Fruit fly (Drosophila melanogaster): ENCODE measurements around the gene Sidpn.

The Sidpn gene

DNA sequence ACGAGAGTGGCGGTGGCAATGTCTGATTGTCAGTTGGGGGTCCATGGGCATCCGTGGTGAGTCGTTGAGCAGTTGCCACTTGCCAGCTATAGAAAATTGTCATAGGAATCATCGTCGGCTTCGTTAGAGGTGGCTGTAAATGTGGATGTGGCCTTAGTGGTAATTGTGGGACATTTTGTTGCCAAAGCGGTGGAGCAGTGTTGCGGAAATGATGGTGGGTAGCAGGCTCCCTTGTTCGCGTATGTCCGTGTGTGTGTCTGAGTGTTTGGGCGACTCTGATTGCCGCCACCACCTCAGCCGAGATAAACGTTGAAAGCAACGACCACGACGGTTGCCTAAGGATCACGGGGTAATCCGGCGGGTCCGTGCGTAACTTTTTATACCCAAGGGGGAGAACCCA is 10.4 kb upstream of the Sidpn start:
- TF ChIP-seq Eip75B (GFP tag; optimal IDR thresholded peaks at IDR 0.05) (no peak), CG10669 (GFP tag; optimal IDR thresholded peaks at IDR 0.05) (no peak), CG1621 (tag; optimal IDR thresholded peaks at IDR 0.05) (no peak), esn (GFP tag; optimal IDR thresholded peaks at IDR 0.05) (no peak), Gug (GFP tag; IDR thresholded peaks at IDR 0.05) (no peak), CG6808 (GFP tag; optimal IDR thresholded peaks at IDR 0.05) (no peak), CG10631 (GFP tag; optimal IDR thresholded peaks at IDR 0.05) (no peak), CG6792 (GFP tag; optimal IDR thresholded peaks at IDR 0.05) (no peak), cyc (GFP tag; optimal IDR thresholded peaks at IDR 0.05) (no peak), CG4318 (GFP tag; optimal IDR thresholded peaks at IDR 0.05) (no peak), Blimp-1 (GFP tag; optimal IDR thresholded peaks at IDR 0.05) (no peak), Eip93F (GFP tag; optimal IDR thresholded peaks at IDR 0.05) (no peak), achi (GFP tag; optimal IDR thresholded peaks at IDR 0.05) (no peak), fd59A (GFP tag; optimal IDR thresholded peaks at IDR 0.05) (no peak), pdm3 (GFP tag; optimal IDR thresholded peaks at IDR 0.05) (no peak), CG6163 (GFP tag; IDR thresholded peaks at IDR 0.05) (no peak), Hr39 (GFP tag; optimal IDR thresholded peaks at IDR 0.05) (no peak), vri (GFP tag; optimal IDR thresholded peaks at IDR 0.05) (no peak), CG16779 (tag; optimal IDR thresholded peaks at IDR 0.05) (no peak)

DNA sequence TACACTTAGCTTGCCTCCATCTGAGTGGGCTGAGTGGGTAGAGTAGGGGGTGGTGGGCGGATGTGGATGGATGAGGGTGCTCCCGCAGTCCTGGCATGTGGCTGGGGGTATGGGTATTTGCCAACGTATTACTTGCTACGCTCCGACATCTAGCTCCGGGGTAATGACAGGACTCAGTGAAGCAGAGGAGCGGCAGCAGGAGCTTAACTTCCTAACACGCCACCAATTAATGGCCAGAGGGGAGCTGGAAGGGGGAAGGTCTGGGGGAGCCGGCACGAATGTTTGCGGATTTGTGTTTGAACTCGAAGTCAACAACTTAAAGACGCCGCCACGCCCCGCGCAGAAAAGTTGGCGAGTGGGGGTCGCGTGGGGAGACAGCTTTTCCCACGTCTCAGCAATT is 9.2 kb upstream of the Sidpn start:
- TF ChIP-seq svp (GFP tag) = peak; percentile 13
- TF ChIP-seq CG11294 (GFP tag; IDR thresholded peaks at IDR 0.05) = no peak

DNA sequence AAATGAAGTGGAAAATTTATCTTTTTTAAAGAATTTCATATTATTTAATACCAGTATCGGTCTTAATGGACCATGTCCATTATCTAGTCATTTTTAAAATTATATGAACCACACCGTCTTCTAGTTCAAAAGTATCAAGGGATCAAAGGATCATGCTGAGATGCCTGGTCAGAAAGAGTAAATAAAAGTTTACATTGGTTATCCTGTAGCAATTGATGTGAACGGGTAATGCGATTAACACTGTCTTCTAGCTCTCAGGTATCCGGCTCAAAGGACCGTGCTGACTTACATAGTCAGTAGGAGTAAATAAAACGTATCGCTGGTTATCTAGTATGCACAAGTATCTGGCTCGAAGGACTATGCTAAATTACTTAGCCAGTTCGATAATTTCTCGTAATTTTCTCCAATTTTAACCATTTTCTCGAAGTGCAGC is 8.3 kb upstream of the Sidpn start:
- TF ChIP-seq svp (GFP tag) = peak; percentile 62
- no peak for TF ChIP-seq net (GFP tag; optimal IDR thresholded peaks at IDR 0.05)
- TF ChIP-seq Gug (GFP tag; IDR thresholded peaks at IDR 0.05) = no peak
- TF ChIP-seq achi (GFP tag; optimal IDR thresholded peaks at IDR 0.05) = no peak
- peak; percentile 8 for TF ChIP-seq OdsH (GFP tag; optimal IDR thresholded peaks at IDR 0.05)
- no peak for TF ChIP-seq CG8319 (GFP tag; optimal IDR thresholded peaks at IDR 0.05)
- no peak for TF ChIP-seq dsx (GFP tag; optimal IDR thresholded peaks at IDR 0.05; ENCODE audit: poor library complexity, severe bottlenecking)
- no peak for TF ChIP-seq CG34406 (GFP tag; optimal IDR thresholded peaks at IDR 0.05)
- peak; percentile 30 for TF ChIP-seq CG10631 (GFP tag; optimal IDR thresholded peaks at IDR 0.05)
- TF ChIP-seq Hr4 (GFP tag; optimal IDR thresholded peaks at IDR 0.05) = peak; percentile 20
- TF ChIP-seq CG32006 (GFP tag; optimal IDR thresholded peaks at IDR 0.05) = peak; percentile 45
- TF ChIP-seq CG3919 (GFP tag; optimal IDR thresholded peaks at IDR 0.05) = no peak
- TF ChIP-seq lz (GFP tag; optimal IDR thresholded peaks at IDR 0.05) = peak; percentile 29
- TF ChIP-seq Met (GFP tag; optimal IDR thresholded peaks at IDR 0.05) = peak; percentile 25
- no peak for TF ChIP-seq CG11762 (GFP tag; optimal IDR thresholded peaks at IDR 0.05; ENCODE audit: insufficient read depth)
- TF ChIP-seq ss (GFP tag; optimal IDR thresholded peaks at IDR 0.05) = no peak
- peak; percentile 66 for TF ChIP-seq Eip78C (GFP tag)
- no peak for TF ChIP-seq fkh (GFP tag; optimal IDR thresholded peaks at IDR 0.05)
- no peak for TF ChIP-seq vri (GFP tag; optimal IDR thresholded peaks at IDR 0.05)
- TF ChIP-seq acj6 (GFP tag; optimal IDR thresholded peaks at IDR 0.05) = no peak
- peak; percentile 5 for TF ChIP-seq CG3032 (tag; optimal IDR thresholded peaks at IDR 0.05)
- no peak for TF ChIP-seq fd59A (GFP tag; optimal IDR thresholded peaks at IDR 0.05)
- TF ChIP-seq CG6808 (GFP tag; optimal IDR thresholded peaks at IDR 0.05) = peak; percentile 41
- TF ChIP-seq salr (GFP tag; optimal IDR thresholded peaks at IDR 0.05) = peak in 1 of 2 experiments; percentile 1
- no peak for TF ChIP-seq Sox15 (GFP tag; optimal IDR thresholded peaks at IDR 0.05)
- TF ChIP-seq Sox14 (GFP tag; optimal IDR thresholded peaks at IDR 0.05) = no peak
- TF ChIP-seq Smox (GFP tag; optimal IDR thresholded peaks at IDR 0.05) = peak; percentile 26
- TF ChIP-seq esn (GFP tag; optimal IDR thresholded peaks at IDR 0.05) = peak; percentile 21
- TF ChIP-seq Hr39 (GFP tag; optimal IDR thresholded peaks at IDR 0.05) = peak; percentile 6

Measured in whole organism, prepupa.